Fruit fly (Drosophila melanogaster): ENCODE results near the gene Ilp5.

Ilp5 gene

DNA sequence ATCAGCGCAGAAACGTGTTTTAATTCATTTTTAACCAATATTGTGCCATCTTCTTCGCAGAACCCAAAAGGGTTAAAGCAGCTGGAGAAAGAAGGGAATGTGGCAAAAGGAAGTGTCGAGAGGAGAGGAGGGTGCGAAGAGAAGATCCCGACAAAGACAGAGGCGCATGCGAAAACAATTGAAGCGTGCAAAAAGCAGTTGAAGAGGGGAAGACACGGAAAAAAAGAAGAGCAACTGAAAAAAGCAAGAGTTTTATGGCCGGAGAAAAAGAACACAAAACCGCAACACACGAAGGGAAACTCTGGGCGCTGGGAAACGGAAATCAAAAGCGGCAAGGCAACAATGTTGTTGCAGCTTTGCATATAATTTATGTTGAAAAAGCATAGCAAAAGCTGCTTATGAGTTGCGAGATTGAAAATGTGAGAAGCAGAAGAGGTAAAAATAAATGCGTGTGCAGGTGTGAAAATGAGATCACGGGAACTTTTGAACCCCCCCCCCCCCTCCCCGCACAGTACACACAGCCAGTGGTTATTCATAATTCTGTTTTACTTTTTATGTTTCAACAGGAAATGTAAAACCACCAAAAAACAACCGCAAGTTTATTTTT lies 29.5 kb upstream of the Ilp5 start:
- TF ChIP-seq CG12605 (GFP tag; IDR thresholded peaks at IDR 0.05): 0 out of 2 replicates have a peak, but pooled peaks have one; percentile 14
- no peak for TF ChIP-seq Ets98B (GFP tag; IDR thresholded peaks at IDR 0.05)
- no peak for TF ChIP-seq Snoo (tag; optimal IDR thresholded peaks at IDR 0.05)
- peak; percentile 28 for TF ChIP-seq CG14655 (GFP tag; optimal IDR thresholded peaks at IDR 0.05)
- TF ChIP-seq CG4496 (GFP tag; IDR thresholded peaks at IDR 0.05): 0 out of 3 replicates have a peak, but pooled peaks have one; percentile 31
- peak; percentile 77 for TF ChIP-seq CG13204 (GFP tag; optimal IDR thresholded peaks at IDR 0.05)
- TF ChIP-seq CG8159 (tag; optimal IDR thresholded peaks at IDR 0.05): peak; percentile 17
- no peak for TF ChIP-seq D1 (tag; optimal IDR thresholded peaks at IDR 0.05)
- no peak for TF ChIP-seq EcR (GFP tag; optimal IDR thresholded peaks at IDR 0.05)
- TF ChIP-seq Pif1B (GFP tag; optimal IDR thresholded peaks at IDR 0.05): no peak
- peak; percentile 61 for TF ChIP-seq CG34367 (tag; optimal IDR thresholded peaks at IDR 0.05)
- TF ChIP-seq Pif1A (GFP tag; optimal IDR thresholded peaks at IDR 0.05): peak; percentile 5
- peak; percentile 62 for TF ChIP-seq CG15710 (tag; optimal IDR thresholded peaks at IDR 0.05)
- peak; percentile 25 for TF ChIP-seq gl (tag; optimal IDR thresholded peaks at IDR 0.05)

DNA sequence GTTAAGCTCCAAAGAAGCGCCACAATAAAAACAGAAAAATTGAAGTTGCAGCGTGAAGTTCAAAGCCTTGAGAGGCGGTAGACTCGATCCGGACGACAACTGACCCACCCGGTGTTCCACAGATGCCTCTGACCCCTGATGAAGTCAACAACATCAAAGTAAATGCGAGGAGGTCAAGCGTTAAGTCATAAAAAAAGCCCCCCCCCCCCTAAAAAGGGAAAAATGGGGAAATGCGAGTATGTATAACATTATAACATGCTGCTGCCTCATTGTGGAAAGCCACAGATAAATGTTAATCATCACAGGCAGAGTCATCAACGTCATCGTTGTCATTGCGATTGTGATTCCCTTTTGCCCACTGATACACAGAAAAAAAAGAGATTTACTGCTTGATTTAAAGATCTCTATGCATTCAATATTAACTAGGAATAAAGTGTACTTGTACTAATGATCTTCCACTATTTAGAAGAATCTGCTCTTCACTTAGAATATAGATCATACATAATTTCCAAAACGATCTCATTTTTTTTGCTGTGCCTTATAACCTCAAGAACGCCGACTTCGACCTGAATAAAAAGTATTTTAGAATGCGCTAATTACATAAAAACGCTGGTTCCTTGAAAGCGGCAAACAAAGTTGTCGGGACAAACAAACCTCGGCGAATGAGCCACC lies 27.4 kb upstream of the Ilp5 start:
- TF ChIP-seq rn (GFP tag; IDR thresholded peaks at IDR 0.05) (no peak), CG32121 (GFP tag; IDR thresholded peaks at IDR 0.05) (no peak), CG9948 (tag; optimal IDR thresholded peaks at IDR 0.05) (peak; percentile 15), EcR (GFP tag; optimal IDR thresholded peaks at IDR 0.05) (no peak), CG17806 (tag; optimal IDR thresholded peaks at IDR 0.05) (peak; percentile 32), Pif1A (GFP tag; optimal IDR thresholded peaks at IDR 0.05) (peak; percentile 3), CG13204 (GFP tag; optimal IDR thresholded peaks at IDR 0.05) (no peak), CG34367 (tag; optimal IDR thresholded peaks at IDR 0.05) (no peak), gl (tag; optimal IDR thresholded peaks at IDR 0.05) (no peak), CG12605 (GFP tag; IDR thresholded peaks at IDR 0.05) (no peak), D1 (tag; optimal IDR thresholded peaks at IDR 0.05) (no peak), CG8159 (tag; optimal IDR thresholded peaks at IDR 0.05) (peak; percentile 22), CG8301 (tag; optimal IDR thresholded peaks at IDR 0.05) (no peak), CG4496 (GFP tag; IDR thresholded peaks at IDR 0.05) (0 out of 3 replicates have a peak, but pooled peaks have one; percentile 31), CG10348 (GFP tag; IDR thresholded peaks at IDR 0.05) (no peak), CG15710 (tag; optimal IDR thresholded peaks at IDR 0.05) (peak; percentile 14), CG14655 (GFP tag; optimal IDR thresholded peaks at IDR 0.05) (peak; percentile 7)

DNA sequence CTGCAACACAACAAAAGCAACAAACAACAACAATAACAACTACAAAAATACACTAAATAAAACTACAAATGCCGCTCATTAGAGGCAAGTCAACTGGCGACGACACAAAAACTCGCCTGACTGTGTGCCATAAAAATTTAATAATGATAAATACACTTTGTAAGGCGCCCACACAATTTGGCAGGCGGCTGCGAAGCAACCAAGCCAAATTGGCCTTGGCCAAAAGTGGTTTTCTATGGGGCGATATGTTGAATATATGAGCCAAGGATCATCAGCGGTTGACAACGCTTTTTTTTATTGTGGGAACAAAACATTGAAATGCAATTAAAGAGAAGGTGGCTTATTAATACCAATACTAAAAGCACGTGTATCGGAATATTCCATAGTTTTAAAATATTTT lies 26.4 kb upstream of the Ilp5 start:
- TF ChIP-seq D1 (tag; optimal IDR thresholded peaks at IDR 0.05) (no peak), gl (tag; optimal IDR thresholded peaks at IDR 0.05) (no peak), EcR (GFP tag; optimal IDR thresholded peaks at IDR 0.05) (no peak), CG17806 (tag; optimal IDR thresholded peaks at IDR 0.05) (no peak), CG8159 (tag; optimal IDR thresholded peaks at IDR 0.05) (no peak), CG9948 (tag; optimal IDR thresholded peaks at IDR 0.05) (no peak), CG14655 (GFP tag; optimal IDR thresholded peaks at IDR 0.05) (no peak), CG10348 (GFP tag; IDR thresholded peaks at IDR 0.05) (no peak), Pif1A (GFP tag; optimal IDR thresholded peaks at IDR 0.05) (no peak), CG32121 (GFP tag; IDR thresholded peaks at IDR 0.05) (no peak), Pif1B (GFP tag; optimal IDR thresholded peaks at IDR 0.05) (no peak), CG4496 (GFP tag; IDR thresholded peaks at IDR 0.05) (no peak)

DNA sequence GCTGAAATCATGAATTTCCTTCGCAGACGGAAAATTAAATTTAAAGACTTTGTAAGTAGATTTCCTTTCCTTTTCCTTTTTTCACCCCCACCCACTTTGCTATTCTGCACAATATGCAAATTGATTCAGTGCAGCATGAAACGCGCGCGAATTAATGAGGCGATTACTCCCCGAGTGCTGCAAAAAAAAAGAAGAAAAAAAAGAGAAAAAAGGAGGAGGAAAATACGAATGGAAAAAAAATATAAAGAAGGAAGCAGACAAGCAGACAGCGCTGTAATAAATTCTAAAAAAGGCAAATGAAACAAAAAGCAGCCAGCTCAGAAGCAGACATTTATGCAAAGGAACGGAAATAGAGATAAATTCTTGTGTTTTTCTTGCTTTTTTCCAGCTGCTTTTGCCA lies 25.0 kb upstream of the Ilp5 start:
- TF ChIP-seq EcR (GFP tag; optimal IDR thresholded peaks at IDR 0.05) (peak; percentile 43), CG34367 (tag; optimal IDR thresholded peaks at IDR 0.05) (peak; percentile 76), CG14655 (GFP tag; optimal IDR thresholded peaks at IDR 0.05) (peak; percentile 90), Ets98B (GFP tag; IDR thresholded peaks at IDR 0.05) (peak; percentile 65), CG13204 (GFP tag; optimal IDR thresholded peaks at IDR 0.05) (peak; percentile 85), CG10348 (GFP tag; IDR thresholded peaks at IDR 0.05) (no peak), Snoo (tag; optimal IDR thresholded peaks at IDR 0.05) (no peak), CG12605 (GFP tag; IDR thresholded peaks at IDR 0.05) (peak; percentile 93), Pif1B (GFP tag; optimal IDR thresholded peaks at IDR 0.05) (peak; percentile 82), CG8159 (tag; optimal IDR thresholded peaks at IDR 0.05) (peak; percentile 84), D1 (tag; optimal IDR thresholded peaks at IDR 0.05) (peak; percentile 46), CG32121 (GFP tag; IDR thresholded peaks at IDR 0.05) (no peak), gl (tag; optimal IDR thresholded peaks at IDR 0.05) (peak; percentile 97), Pif1A (GFP tag; optimal IDR thresholded peaks at IDR 0.05) (peak; percentile 91), CG17806 (tag; optimal IDR thresholded peaks at IDR 0.05) (peak; percentile 74), rn (GFP tag; IDR thresholded peaks at IDR 0.05) (peak; percentile 47; the same call in 1 of the 2 replicates), CG15710 (tag; optimal IDR thresholded peaks at IDR 0.05) (peak; percentile 73), CG9948 (tag; optimal IDR thresholded peaks at IDR 0.05) (peak; percentile 73), CG4496 (GFP tag; IDR thresholded peaks at IDR 0.05) (peak; percentile 81; the same call in 2 of the 3 replicates), CG8301 (tag; optimal IDR thresholded peaks at IDR 0.05) (peak; percentile 69), fd96Ca (GFP tag; IDR thresholded peaks at IDR 0.05) (peak; percentile 55; the same call in 2 of the 3 replicates)

DNA sequence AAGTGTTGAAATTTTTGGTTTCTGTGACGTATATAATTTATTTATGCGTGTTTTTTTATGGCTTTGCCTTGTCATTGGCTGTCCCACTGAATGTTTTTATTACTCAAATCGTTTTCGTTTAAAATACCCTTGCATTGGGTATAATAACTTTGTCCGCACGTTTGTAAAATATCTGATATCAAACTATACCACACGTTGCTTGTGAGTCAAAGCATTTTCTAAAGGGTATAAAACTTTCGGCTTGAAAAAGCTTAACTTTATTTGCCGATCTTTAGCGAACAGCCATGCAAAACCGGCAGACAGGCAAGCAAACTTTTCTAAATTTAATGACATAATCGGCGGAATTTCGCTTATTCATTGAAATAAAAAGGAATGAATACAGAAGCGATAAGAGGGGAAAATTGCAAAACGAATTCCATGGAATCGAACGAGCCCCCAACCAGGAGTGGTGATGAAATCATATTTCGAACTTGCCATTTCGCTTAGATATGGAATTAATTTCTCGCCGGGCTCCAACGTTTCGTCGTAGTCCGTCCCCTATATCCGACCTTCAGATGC lies 23.8 kb upstream of the Ilp5 start:
- TF ChIP-seq fd96Ca (GFP tag; IDR thresholded peaks at IDR 0.05) (0 out of 3 replicates have a peak, but pooled peaks have one; percentile 25), Pif1A (GFP tag; optimal IDR thresholded peaks at IDR 0.05) (peak; percentile 1), CG32121 (GFP tag; IDR thresholded peaks at IDR 0.05) (no peak)

Measured in whole organism, pupa.